Fruit fly (Drosophila melanogaster) whole organism, embryonic: Measurements from ENCODE around the gene Pep.

Experiments used
- Adf1 ChIP-seq: fragments of 200-800 bp; sonication (Bioruptor generic); IDR thresholded peaks from 2 replicates; pipeline ENCODE4 v1.3.6; 2022; ENCODE audit warnings: missing biosample characterization, missing genetic modification characterization
- BtbVII ChIP-seq: fragments of 200-800 bp; sonication (Bioruptor generic); optimal IDR thresholded peaks from 3 replicates; lab custom pipeline; 2017; ENCODE audit warnings: missing biosample characterization, mild to moderate bottlenecking, missing genetic modification characterization
- CG10147 ChIP-seq: fragments of 200-800 bp; sonication (Bioruptor generic); optimal IDR thresholded peaks from 2 replicates; lab custom pipeline; 2019; ENCODE audit warnings: missing biosample characterization, mild to moderate bottlenecking, missing genetic modification characterization, moderate library complexity
- CG10267 ChIP-seq: fragments of 200-800 bp; sonication (Bioruptor generic); optimal IDR thresholded peaks from 2 replicates; lab custom pipeline; 2018; ENCODE audit warnings: missing biosample characterization, mild to moderate bottlenecking, missing genetic modification characterization, moderate library complexity
- CG10462 ChIP-seq: fragments of 200-800 bp; sonication (Bioruptor generic); optimal IDR thresholded peaks from 2 replicates; lab custom pipeline; 2016; ENCODE audit warnings: missing biosample characterization, missing genetic modification characterization
- CG11398 ChIP-seq: fragments of 200-800 bp; sonication (Bioruptor generic); optimal IDR thresholded peaks from 2 replicates; lab custom pipeline; 2016; ENCODE audit warnings: missing biosample characterization, missing genetic modification characterization
- CG11695 ChIP-seq: fragments of 200-800 bp; sonication (Bioruptor generic); IDR thresholded peaks from 3 replicates; pipeline ENCODE4 v1.3.6; 2022; ENCODE audit warnings: missing biosample characterization, missing genetic modification characterization
- CG12659 ChIP-seq: fragments of 200-800 bp; sonication (Bioruptor generic); optimal IDR thresholded peaks from 3 replicates; lab custom pipeline; 2017; ENCODE audit warnings: mild to moderate bottlenecking, missing biosample characterization, missing genetic modification reagents, missing genetic modification characterization
- CG12769 ChIP-seq: fragments of 200-800 bp; sonication (Bioruptor generic); optimal IDR thresholded peaks from 2 replicates; lab custom pipeline; 2019; ENCODE audit warnings: missing biosample characterization, mild to moderate bottlenecking, missing genetic modification characterization, moderate library complexity
- CG13287 ChIP-seq: fragments of 200-800 bp; sonication (Bioruptor generic); IDR thresholded peaks from 2 replicates; pipeline ENCODE4 v1.3.6; 2022; ENCODE audit warnings: missing biosample characterization, missing genetic modification characterization; ENCODE audit not compliant: partially characterized antibody
- CG13624 ChIP-seq: fragments of 200-800 bp; sonication (Bioruptor generic); optimal IDR thresholded peaks from 2 replicates; lab custom pipeline; 2016; ENCODE audit warnings: missing biosample characterization, missing genetic modification characterization
- CG14441 ChIP-seq: fragments of 200-800 bp; sonication (Bioruptor generic); IDR thresholded peaks from 2 replicates; pipeline ENCODE4 v1.3.6; 2022; ENCODE audit warnings: missing biosample characterization, missing genetic modification characterization
- CG15601 ChIP-seq: fragments of 200-800 bp; sonication (Bioruptor generic); optimal IDR thresholded peaks from 3 replicates; lab custom pipeline; 2019; ENCODE audit warnings: missing biosample characterization, mild to moderate bottlenecking, missing genetic modification characterization, moderate library complexity
- CG17568 ChIP-seq: fragments of 200-800 bp; sonication (Bioruptor generic); optimal IDR thresholded peaks from 2 replicates; lab custom pipeline; 2018; ENCODE audit warnings: missing biosample characterization, mild to moderate bottlenecking, missing genetic modification characterization, moderate library complexity
- CG17612 ChIP-seq: fragments of 200-800 bp; sonication (Bioruptor generic); IDR thresholded peaks from 2 replicates; pipeline ENCODE4 v1.3.6; 2022; ENCODE audit warnings: missing biosample characterization, missing genetic modification characterization
- CG17829 ChIP-seq: fragments of 200-800 bp; optimal IDR thresholded peaks from 2 replicates; lab custom pipeline; 2019; ENCODE audit warnings: missing biosample characterization, mild to moderate bottlenecking, missing genetic modification characterization, moderate library complexity
- CG18011 ChIP-seq: fragments of 200-800 bp; sonication (Bioruptor generic); optimal IDR thresholded peaks from 2 replicates; lab custom pipeline; 2017; ENCODE audit warnings: missing biosample characterization, missing genetic modification characterization, mild to moderate bottlenecking, moderate library complexity, missing genotype
- CG2120 ChIP-seq: fragments of 200-800 bp; sonication (Bioruptor generic); optimal IDR thresholded peaks from 3 replicates; lab custom pipeline; 2016; ENCODE audit warnings: missing biosample characterization, missing genetic modification characterization
- CG2129 ChIP-seq: fragments of 200-800 bp; sonication (Bioruptor generic); IDR thresholded peaks from 2 replicates; pipeline ENCODE4 v1.3.6; 2022; ENCODE audit warnings: missing biosample characterization, missing genetic modification characterization; ENCODE audit not compliant: partially characterized antibody
- CG30020 ChIP-seq: fragments of 200-800 bp; optimal IDR thresholded peaks from 2 replicates; lab custom pipeline; 2019; ENCODE audit warnings: missing biosample characterization, mild to moderate bottlenecking, missing genetic modification characterization, moderate library complexity
- CG32767 ChIP-seq: fragments of 200-800 bp; sonication (Bioruptor generic); IDR thresholded peaks from 2 replicates; pipeline ENCODE4 v1.3.6; 2022; ENCODE audit warnings: missing biosample characterization, missing genetic modification characterization
- CG6791 ChIP-seq: fragments of 200-800 bp; sonication (Bioruptor generic); IDR thresholded peaks from 3 replicates; pipeline ENCODE4 v1.3.6; 2022; ENCODE audit warnings: missing biosample characterization, missing genetic modification characterization; ENCODE audit not compliant: partially characterized antibody
- CG8359 ChIP-seq: fragments of 200-800 bp; sonication (Bioruptor generic); optimal IDR thresholded peaks from 2 replicates; lab custom pipeline; 2017; ENCODE audit warnings: missing biosample characterization, mild to moderate bottlenecking, missing genetic modification characterization, borderline replicate concordance
- CG9727 ChIP-seq: fragments of 200-800 bp; sonication (Bioruptor generic); optimal IDR thresholded peaks from 3 replicates; lab custom pipeline; 2017; ENCODE audit warnings: missing biosample characterization, mild to moderate bottlenecking, missing genetic modification characterization
- CG9876 ChIP-seq: fragments of 200-800 bp; sonication (Bioruptor generic); optimal IDR thresholded peaks from 2 replicates; lab custom pipeline; 2016; ENCODE audit warnings: missing biosample characterization, missing genetic modification characterization
- Dbx ChIP-seq: fragments of 200-800 bp; sonication (Bioruptor generic); IDR thresholded peaks from 3 replicates; pipeline ENCODE4 v1.3.6; 2022; ENCODE audit warnings: missing biosample characterization, missing genetic modification characterization
- Dref ChIP-seq: fragments of 200-800 bp; sonication (Bioruptor generic); IDR thresholded peaks from 2 replicates; pipeline ENCODE4 v1.3.6; 2022; ENCODE audit warnings: missing biosample characterization, missing genetic modification characterization
- Ets97D ChIP-seq: fragments of 200-800 bp; sonication (Bioruptor generic); optimal IDR thresholded peaks from 3 replicates; lab custom pipeline; 2016; ENCODE audit warnings: missing biosample characterization, missing genetic modification characterization
- HLH54F ChIP-seq: fragments of 200-800 bp; sonication (Bioruptor generic); optimal IDR thresholded peaks from 3 replicates; lab custom pipeline; 2016; ENCODE audit warnings: missing biosample characterization, missing genetic modification characterization
- MBD-R2 ChIP-seq: fragments of 200-800 bp; sonication (Bioruptor generic); IDR thresholded peaks from 2 replicates; pipeline ENCODE4 v1.3.6; 2022; ENCODE audit warnings: missing biosample characterization, missing genetic modification characterization
- MESR4 ChIP-seq: fragments of 200-800 bp; sonication (Bioruptor generic); optimal IDR thresholded peaks from 2 replicates; lab custom pipeline; 2018; ENCODE audit warnings: missing biosample characterization, mild to moderate bottlenecking, missing genetic modification characterization, moderate library complexity
- Meics ChIP-seq: fragments of 200-800 bp; sonication (Bioruptor generic); optimal IDR thresholded peaks from 2 replicates; lab custom pipeline; 2017; ENCODE audit warnings: missing biosample characterization, mild to moderate bottlenecking, missing genetic modification characterization
- PHDP ChIP-seq: fragments of 200-800 bp; sonication (Bioruptor generic); optimal IDR thresholded peaks from 3 replicates; lab custom pipeline; 2018; ENCODE audit warnings: missing biosample characterization, mild to moderate bottlenecking, missing genetic modification characterization, moderate library complexity
- Sox102F ChIP-seq: fragments of 200-800 bp; sonication (Bioruptor generic); optimal IDR thresholded peaks from 2 replicates; lab custom pipeline; 2018; ENCODE audit warnings: missing biosample characterization, mild to moderate bottlenecking, missing genetic modification characterization, moderate library complexity
- Xbp1 ChIP-seq: fragments of 200-800 bp; sonication (Bioruptor generic); optimal IDR thresholded peaks from 3 replicates; lab custom pipeline; 2016; ENCODE audit warnings: missing biosample characterization, mild to moderate bottlenecking, missing genetic modification characterization
- bcd ChIP-seq: fragments of 200-800 bp; sonication (Bioruptor generic); optimal IDR thresholded peaks from 2 replicates; lab custom pipeline; 2017; ENCODE audit warnings: missing biosample characterization, mild to moderate bottlenecking, missing genetic modification characterization
- chm ChIP-seq: fragments of 200-800 bp; sonication (Bioruptor generic); IDR thresholded peaks from 2 replicates; pipeline ENCODE4 v1.3.6; 2022; ENCODE audit warnings: missing biosample characterization, missing genetic modification characterization
- dmrt11E ChIP-seq: fragments of 200-800 bp; sonication (Bioruptor generic); optimal IDR thresholded peaks from 3 replicates; lab custom pipeline; 2018; ENCODE audit warnings: missing biosample characterization, mild to moderate bottlenecking, missing genetic modification characterization, moderate library complexity
- gro ChIP-seq: fragments of 200-800 bp; sonication (Bioruptor generic); optimal IDR thresholded peaks from 2 replicates; lab custom pipeline; 2016; ENCODE audit warnings: missing biosample characterization, missing genetic modification characterization
- nau ChIP-seq: fragments of 200-800 bp; sonication (Bioruptor generic); optimal IDR thresholded peaks from 3 replicates; lab custom pipeline; 2017; ENCODE audit warnings: missing biosample characterization, mild to moderate bottlenecking, missing genetic modification characterization, missing genetic modification reagents
- nom ChIP-seq: fragments of 200-800 bp; sonication (Bioruptor generic); optimal IDR thresholded peaks from 2 replicates; lab custom pipeline; 2017; ENCODE audit warnings: missing biosample characterization, missing genetic modification characterization, mild to moderate bottlenecking, moderate library complexity, missing genetic modification reagents
- pzg ChIP-seq: fragments of 200-800 bp; sonication (Bioruptor generic); optimal IDR thresholded peaks from 3 replicates; lab custom pipeline; 2018; ENCODE audit warnings: missing biosample characterization, mild to moderate bottlenecking, missing genetic modification characterization, moderate library complexity
- schlank ChIP-seq: fragments of 200-800 bp; sonication (Bioruptor generic); optimal IDR thresholded peaks from 2 replicates; lab custom pipeline; 2018; ENCODE audit warnings: missing biosample characterization, mild to moderate bottlenecking, missing genetic modification characterization
- sens-2 ChIP-seq: fragments of 200-800 bp; sonication (Bioruptor generic); IDR thresholded peaks from 2 replicates; pipeline ENCODE4 v1.3.6; 2022; ENCODE audit warnings: missing biosample characterization, missing genetic modification characterization
- slp2 ChIP-seq: fragments of 200-800 bp; sonication (Bioruptor generic); optimal IDR thresholded peaks from 2 replicates; lab custom pipeline; 2016; ENCODE audit warnings: missing biosample characterization, missing genetic modification characterization
- sna ChIP-seq: fragments of 200-800 bp; sonication (Bioruptor generic); IDR thresholded peaks from 2 replicates; pipeline ENCODE4 v1.3.6; 2022; ENCODE audit warnings: missing biosample characterization, missing genetic modification characterization; ENCODE audit not compliant: partially characterized antibody
- sob ChIP-seq: fragments of 200-800 bp; sonication (Bioruptor generic); IDR thresholded peaks from 2 replicates; pipeline ENCODE4 v1.3.6; 2022; ENCODE audit warnings: missing biosample characterization, missing genetic modification characterization
- stwl ChIP-seq: fragments of 200-800 bp; sonication (Bioruptor generic); optimal IDR thresholded peaks from 3 replicates; lab custom pipeline; 2018; ENCODE audit warnings: missing biosample characterization, mild to moderate bottlenecking, missing genetic modification characterization, moderate library complexity
- sug ChIP-seq: fragments of 200-800 bp; optimal IDR thresholded peaks from 2 replicates; lab custom pipeline; 2019; ENCODE audit warnings: missing biosample characterization, mild to moderate bottlenecking, missing genetic modification characterization, moderate library complexity
- vfl ChIP-seq: fragments of 200-800 bp; sonication (Bioruptor generic); optimal IDR thresholded peaks from 2 replicates; lab custom pipeline; 2016; ENCODE audit warnings: missing biosample characterization, missing genetic modification characterization

Pep gene

dm6 chr3L:17644906-17645244 lies at the start of gene Pep (continued):
- TF ChIP-seq vfl (peak; percentile 38), nom (GFP tag; lab: Kevin White, UChicago) (peak; percentile 57), chm (GFP tag; lab: Robert Waterston, UW) (no peak; the same call in 1 of the 2 replicates), CG17612 (GFP tag; lab: Robert Waterston, UW) (no peak), sens-2 (no peak), dmrt11E (tag; lab: Kevin White, UChicago) (peak; percentile 14), CG13287 (GFP tag; lab: Robert Waterston, UW) (peak; percentile 98), CG30020 (tag; lab: Kevin White, UChicago) (peak; percentile 75), CG11398 (GFP tag; lab: Kevin White, UChicago) (no peak), CG11695 (GFP tag; lab: Robert Waterston, UW) (0 out of 3 replicates have a peak, but pooled peaks have one; percentile 4), gro (GFP tag; lab: Kevin White, UChicago) (peak; percentile 81), slp2 (GFP tag; lab: Kevin White, UChicago) (no peak), CG6791 (GFP tag; lab: Robert Waterston, UW) (peak; percentile 99), sna (peak; percentile 96), pzg (GFP tag; lab: Kevin White, UChicago) (peak; percentile 93), CG14441 (GFP tag; lab: Robert Waterston, UW) (no peak), sob (GFP tag; lab: Robert Waterston, UW) (peak; percentile 58; the same call in 1 of the 2 replicates), Ets97D (peak; percentile 80), CG12659 (GFP tag; lab: Kevin White, UChicago) (peak; percentile 77), CG13624 (GFP tag; lab: Kevin White, UChicago) (peak; percentile 81), Dref (GFP tag; lab: Robert Waterston, UW) (peak; percentile 97), CG2129 (peak; percentile 96), CG10267 (peak; percentile 68), Adf1 (peak; percentile 25; the same call in 1 of the 2 replicates), MESR4 (GFP tag; lab: Kevin White, UChicago) (peak; percentile 93), BtbVII (peak; percentile 59), CG15601 (tag; lab: Kevin White, UChicago) (peak; percentile 38), sug (peak; percentile 36), CG2120 (GFP tag; lab: Kevin White, UChicago) (peak; percentile 56), CG9876 (GFP tag; lab: Kevin White, UChicago) (no peak), HLH54F (GFP tag; lab: Kevin White, UChicago) (peak; percentile 27), bcd (GFP tag; lab: Kevin White, UChicago) (no peak), CG10147 (GFP tag; lab: Kevin White, UChicago) (peak; percentile 35), CG9727 (GFP tag; lab: Kevin White, UChicago) (peak; percentile 29), CG17829 (tag; lab: Kevin White, UChicago) (peak; percentile 63), PHDP (tag; lab: Kevin White, UChicago) (peak; percentile 33), Sox102F (GFP tag; lab: Kevin White, UChicago) (no peak), CG17568 (GFP tag; lab: Kevin White, UChicago) (no peak), schlank (tag; lab: Kevin White, UChicago) (no peak), CG8359 (GFP tag; lab: Kevin White, UChicago) (no peak), nau (GFP tag; lab: Kevin White, UChicago) (no peak), CG10462 (peak; percentile 66), Meics (GFP tag; lab: Kevin White, UChicago) (peak; percentile 28), stwl (tag; lab: Kevin White, UChicago) (peak; percentile 93), Xbp1 (GFP tag; lab: Kevin White, UChicago) (peak; percentile 40), CG12769 (tag; lab: Kevin White, UChicago) (peak; percentile 23), CG32767 (GFP tag; lab: Robert Waterston, UW) (peak; percentile 87), Dbx (GFP tag; lab: Robert Waterston, UW) (peak; percentile 63; the same call in 1 of the 3 replicates), MBD-R2 (GFP tag; lab: Robert Waterston, UW) (peak; percentile 56), CG18011 (GFP tag; lab: Kevin White, UChicago) (no peak)
